Worm (Caenorhabditis elegans): ENCODE measurements around the gene cul-6.

ce11 chrIV:12616943-12617689, 26.9 kb upstream of the cul-6 start:
- TF ChIP-seq unc-39 (tag; optimal IDR thresholded peaks at IDR 0.05) (no peak), ZK546.5 (tag; optimal IDR thresholded peaks at IDR 0.05) (no peak), snpc-4 (tag; optimal IDR thresholded peaks at IDR 0.05) (no peak), ZK337.2 (GFP tag; IDR thresholded peaks at IDR 0.05) (no peak)

All from whole organism, L4 larva.